Worm (Caenorhabditis elegans) whole organism, L1 larva: ENCODE results near the gene W04B5.5.

ENCODE experiments used
- C04F5.9 ChIP-seq: sonication (generic microtip); optimal IDR thresholded peaks from 2 replicates; lab custom pipeline; 2016; ENCODE audit warnings: missing genetic modification characterization, missing compliant biosample characterization
- C16A3.4 ChIP-seq: fragments of 150-350 bp; optimal IDR thresholded peaks from 2 replicates; lab custom pipeline; 2014; ENCODE audit warnings: missing biosample characterization, missing genetic modification characterization
- F16B12.6 ChIP-seq: fragments of 150-350 bp; optimal IDR thresholded peaks from 2 replicates; lab custom pipeline; 2014; ENCODE audit warnings: missing biosample characterization, missing genetic modification characterization
- Y116A8C.19 ChIP-seq: sonication (generic microtip); optimal IDR thresholded peaks from 2 replicates; lab custom pipeline; 2016; ENCODE audit warnings: missing compliant biosample characterization, missing genetic modification characterization, borderline replicate concordance
- alr-1 ChIP-seq: fragments of 200-800 bp; sonication (Bioruptor generic); optimal IDR thresholded peaks from 2 replicates; lab custom pipeline; 2018; ENCODE audit warnings: borderline replicate concordance, mild to moderate bottlenecking, missing genetic modification characterization, missing compliant biosample characterization
- aly-2 ChIP-seq: fragments of 150-350 bp; optimal IDR thresholded peaks from 2 replicates; lab custom pipeline; 2014; ENCODE audit warnings: missing biosample characterization, missing genetic modification characterization
- blmp-1 ChIP-seq: fragments of 150-350 bp; optimal IDR thresholded peaks from 2 replicates; lab custom pipeline; 2014; ENCODE audit warnings: missing biosample characterization, missing genetic modification characterization
- ceh-82 ChIP-seq, 3 experiments: fragments of 150-350 bp in 1 of 3; sonication (generic microtip) in 2 of 3; optimal IDR thresholded peaks; 2 replicates each; lab custom pipeline; 2014 to 2017; ENCODE audit warnings: missing biosample characterization in 3 of 3, missing genetic modification characterization in 3 of 3
- ceh-90 ChIP-seq: sonication (generic microtip); optimal IDR thresholded peaks from 2 replicates; lab custom pipeline; 2016; ENCODE audit warnings: missing genetic modification characterization, missing compliant biosample characterization
- dsc-1 ChIP-seq: sonication (generic microtip); optimal IDR thresholded peaks from 2 replicates; lab custom pipeline; 2016; ENCODE audit warnings: mild to moderate bottlenecking, missing genetic modification characterization, missing compliant biosample characterization
- efl-1 ChIP-seq, 4 experiments: fragments of 150-350 bp; optimal IDR thresholded peaks in 3 of 4; peaks in 1 of 4; 1 replicate in 1 of 4; 2 replicates in 3 of 4; lab custom pipeline; 2014; ENCODE audit warnings: missing biosample characterization in 2 of 4, missing genetic modification characterization in 2 of 4, missing genetic modification reagents in 2 of 4
- egl-13 ChIP-seq: sonication (generic microtip); optimal IDR thresholded peaks from 2 replicates; lab custom pipeline; 2016; ENCODE audit warnings: missing genotype, missing genetic modification reagents, missing genetic modification characterization, missing compliant biosample characterization
- egl-27 ChIP-seq, 2 experiments: fragments of 150-350 bp in 1 of 2; sonication (generic microtip); optimal IDR thresholded peaks; 3 replicates each; lab custom pipeline; 2017 to 2018; ENCODE audit warnings: missing biosample characterization in 2 of 2, missing genetic modification characterization in 2 of 2, missing genetic modification reagents in 2 of 2
- elt-2 ChIP-seq: sonication (generic microtip); optimal IDR thresholded peaks from 2 replicates; lab custom pipeline; 2016; ENCODE audit warnings: missing genetic modification characterization, mild to moderate bottlenecking, inconsistent platforms, missing compliant biosample characterization, missing genetic modification reagents
- ets-5 ChIP-seq: fragments of 200-800 bp; sonication (Bioruptor generic); IDR thresholded peaks from 2 replicates; pipeline ENCODE4 v1.3.6; 2022; ENCODE audit warnings: missing genetic modification characterization, missing compliant biosample characterization
- fkh-10 ChIP-seq: sonication (generic microtip); optimal IDR thresholded peaks from 2 replicates; lab custom pipeline; 2017; ENCODE audit warnings: missing biosample characterization, missing genetic modification reagents, missing genetic modification characterization
- fkh-4 ChIP-seq: sonication (generic microtip); optimal IDR thresholded peaks from 2 replicates; lab custom pipeline; 2016; ENCODE audit warnings: missing compliant biosample characterization, missing genetic modification characterization, borderline replicate concordance
- fkh-8 ChIP-seq: sonication (generic microtip); optimal IDR thresholded peaks from 2 replicates; lab custom pipeline; 2016; ENCODE audit warnings: mild to moderate bottlenecking, missing genetic modification characterization, missing compliant biosample characterization
- fos-1 ChIP-seq: fragments of 150-350 bp; optimal IDR thresholded peaks from 2 replicates; lab custom pipeline; 2014; ENCODE audit warnings: missing biosample characterization, missing genetic modification characterization
- hlh-4 ChIP-seq: sonication (generic microtip); optimal IDR thresholded peaks from 2 replicates; lab custom pipeline; 2016; ENCODE audit warnings: mild to moderate bottlenecking, missing genetic modification characterization, missing compliant biosample characterization
- isw-1 ChIP-seq: fragments of 200-800 bp; sonication (Bioruptor generic); IDR thresholded peaks from 2 replicates; pipeline ENCODE4 v1.3.6; 2022; ENCODE audit warnings: missing genetic modification characterization, missing compliant biosample characterization
- lin-13 ChIP-seq: fragments of 150-350 bp; optimal IDR thresholded peaks from 2 replicates; lab custom pipeline; 2014; ENCODE audit warnings: missing biosample characterization, missing genetic modification reagents, missing genetic modification characterization
- lin-14 ChIP-seq: fragments of 200-800 bp; sonication (Bioruptor generic); optimal IDR thresholded peaks from 2 replicates; lab custom pipeline; 2018; ENCODE audit warnings: mild to moderate bottlenecking, missing genetic modification characterization, moderate library complexity, missing compliant biosample characterization
- lin-15B ChIP-seq: fragments of 150-350 bp; sonication (generic microtip); optimal IDR thresholded peaks from 3 replicates; lab custom pipeline; 2014; ENCODE audit warnings: missing biosample characterization, missing genetic modification characterization
- lin-35 ChIP-seq, 2 experiments: fragments of 150-350 bp; optimal IDR thresholded peaks; 2 replicates each; lab custom pipeline; 2014; ENCODE audit warnings: missing biosample characterization in 2 of 2, missing genetic modification characterization in 2 of 2, missing genetic modification reagents in 2 of 2
- lir-3 ChIP-seq: sonication (generic microtip); optimal IDR thresholded peaks from 2 replicates; lab custom pipeline; 2016; ENCODE audit warnings: mild to moderate bottlenecking, missing genetic modification characterization, moderate library complexity, missing compliant biosample characterization; ENCODE audit not compliant: poor library complexity
- nhr-11 ChIP-seq: fragments of 150-350 bp; optimal IDR thresholded peaks from 2 replicates; lab custom pipeline; 2014; ENCODE audit warnings: missing biosample characterization, missing genetic modification characterization
- nhr-12 ChIP-seq: sonication (generic microtip); optimal IDR thresholded peaks from 2 replicates; lab custom pipeline; 2017; ENCODE audit warnings: missing biosample characterization, missing genetic modification characterization
- nhr-20 ChIP-seq: sonication (generic microtip); optimal IDR thresholded peaks from 2 replicates; lab custom pipeline; 2016; ENCODE audit warnings: mild to moderate bottlenecking, missing genetic modification characterization, missing compliant biosample characterization
- nhr-237 ChIP-seq: fragments of 150-350 bp; optimal IDR thresholded peaks from 2 replicates; lab custom pipeline; 2014; ENCODE audit warnings: missing biosample characterization, missing genetic modification characterization
- nhr-47 ChIP-seq: sonication (generic microtip); optimal IDR thresholded peaks from 2 replicates; lab custom pipeline; 2016; ENCODE audit warnings: mild to moderate bottlenecking, missing genetic modification characterization, moderate library complexity, missing compliant biosample characterization
- nhr-71 ChIP-seq: sonication (generic microtip); optimal IDR thresholded peaks from 2 replicates; lab custom pipeline; 2016; ENCODE audit warnings: mild to moderate bottlenecking, missing genetic modification characterization, moderate library complexity, missing compliant biosample characterization
- nhr-76 ChIP-seq: sonication (generic microtip); optimal IDR thresholded peaks from 2 replicates; lab custom pipeline; 2017; ENCODE audit warnings: missing biosample characterization, missing genetic modification characterization
- nhr-77 ChIP-seq: fragments of 150-350 bp; optimal IDR thresholded peaks from 2 replicates; lab custom pipeline; 2014; ENCODE audit warnings: missing biosample characterization, missing genetic modification characterization
- pag-3 ChIP-seq: sonication (generic microtip); optimal IDR thresholded peaks from 2 replicates; lab custom pipeline; 2017; ENCODE audit warnings: missing genetic modification characterization, mild to moderate bottlenecking, missing compliant biosample characterization, antibody characterized with exemption, borderline replicate concordance; ENCODE audit not compliant: insufficient read depth
- pax-3 ChIP-seq: fragments of 200-800 bp; sonication (Bioruptor generic); optimal IDR thresholded peaks from 2 replicates; lab custom pipeline; 2018; ENCODE audit warnings: mild to moderate bottlenecking, missing genetic modification characterization, moderate library complexity, missing compliant biosample characterization
- skn-1 ChIP-seq: fragments of 150-350 bp; optimal IDR thresholded peaks from 2 replicates; lab custom pipeline; 2014; ENCODE audit warnings: missing biosample characterization, missing genetic modification characterization
- snpc-4 ChIP-seq: fragments of 150-350 bp; optimal IDR thresholded peaks from 2 replicates; lab custom pipeline; 2014; ENCODE audit warnings: missing biosample characterization, missing genetic modification characterization
- sox-4 ChIP-seq: sonication (generic microtip); optimal IDR thresholded peaks from 2 replicates; lab custom pipeline; 2016; ENCODE audit warnings: missing genetic modification characterization, missing compliant biosample characterization
- sptf-1 ChIP-seq: fragments of 150-350 bp; optimal IDR thresholded peaks from 2 replicates; lab custom pipeline; 2014; ENCODE audit warnings: missing biosample characterization, missing genetic modification characterization
- tbx-2 ChIP-seq: sonication (generic microtip); optimal IDR thresholded peaks from 2 replicates; lab custom pipeline; 2016; ENCODE audit warnings: missing genetic modification characterization, missing compliant biosample characterization
- unc-130 ChIP-seq: fragments of 150-350 bp; optimal IDR thresholded peaks from 2 replicates; lab custom pipeline; 2017; ENCODE audit warnings: missing biosample characterization, missing genetic modification characterization, inconsistent platforms
- unc-30 ChIP-seq: sonication (generic microtip); optimal IDR thresholded peaks from 2 replicates; lab custom pipeline; 2017; ENCODE audit warnings: missing biosample characterization, missing genetic modification characterization
- unc-98 ChIP-seq: fragments of 200-800 bp; sonication (Bioruptor generic); IDR thresholded peaks from 2 replicates; pipeline ENCODE4 v1.3.6; 2022; ENCODE audit warnings: missing genetic modification characterization, missing compliant biosample characterization
- vab-15 ChIP-seq: sonication (generic microtip); optimal IDR thresholded peaks from 2 replicates; lab custom pipeline; 2017; ENCODE audit warnings: missing genotype, mild to moderate bottlenecking, missing genetic modification characterization, missing compliant biosample characterization
- zip-4 ChIP-seq: fragments of 200-800 bp; sonication (Bioruptor generic); optimal IDR thresholded peaks from 2 replicates; lab custom pipeline; 2018; ENCODE audit warnings: mild to moderate bottlenecking, missing genetic modification characterization, moderate library complexity, missing compliant biosample characterization
- ztf-11 ChIP-seq, 2 experiments: sonication (generic microtip); optimal IDR thresholded peaks; 2 replicates each; lab custom pipeline; 2016 to 2017; ENCODE audit warnings: missing genetic modification characterization in 2 of 2, missing biosample characterization in 1 of 2, missing compliant biosample characterization in 1 of 2

W04B5.5 gene

DNA sequence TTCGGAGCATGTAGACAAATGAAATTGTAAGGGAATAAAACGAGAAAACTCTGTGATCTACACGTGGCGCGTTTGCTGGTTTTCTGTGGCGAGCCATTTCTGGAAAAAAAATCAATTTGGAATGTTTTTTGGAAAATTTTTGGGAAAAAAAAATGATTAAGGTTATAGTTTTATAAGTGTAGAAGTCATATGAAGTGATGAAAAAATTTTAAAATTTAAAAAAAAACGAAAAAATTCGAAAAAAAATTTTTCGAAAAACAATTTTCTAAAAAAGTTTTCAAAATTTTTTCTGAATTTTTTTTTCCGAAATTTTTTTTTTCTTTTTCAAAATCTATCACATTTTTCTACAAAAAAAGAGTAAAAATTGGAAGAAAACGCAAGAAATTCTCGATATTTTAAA is 31.5 kb downstream of the W04B5.5 start, which contains the start of gene H14E04.3:
TSS of gene H14E04.3 (minus strand) at position 101 of the 400 bp plus-strand sequence.
- TF ChIP-seq sox-4 (no peak), nhr-71 (tag; lab: Kevin White, UChicago) (no peak), tbx-2 (tag; lab: Kevin White, UChicago) (no peak), pag-3 (tag; lab: Kevin White, UChicago) (no peak), snpc-4 (no peak), fkh-10 (GFP tag; lab: Kevin White, UChicago) (no peak), unc-30 (tag; lab: Kevin White, UChicago) (no peak), zip-4 (GFP tag; lab: Kevin White, UChicago) (no peak), nhr-11 (tag; lab: Kevin White, UChicago) (no peak), nhr-76 (tag; lab: Kevin White, UChicago) (no peak), egl-13 (tag; lab: Kevin White, UChicago) (no peak), F16B12.6 (tag; lab: Kevin White, UChicago) (no peak)

DNA sequence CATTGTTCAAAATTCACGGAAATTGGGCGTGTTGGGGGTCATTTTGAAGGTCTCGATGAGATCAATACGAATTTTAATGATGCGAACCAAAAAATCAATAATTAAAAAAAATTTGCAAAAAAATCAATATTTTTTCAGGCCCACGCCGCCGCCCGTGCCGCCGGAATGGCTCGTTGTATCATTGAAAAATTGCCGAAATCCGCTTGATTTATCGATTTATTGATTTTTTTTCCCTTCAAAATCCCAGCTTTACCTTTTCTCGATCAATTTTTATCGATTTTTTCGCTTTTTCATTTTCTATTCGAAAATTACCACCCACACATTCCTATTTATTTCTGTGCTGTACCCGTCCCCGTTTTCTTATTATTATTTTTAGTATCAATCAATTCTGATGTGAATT is 33.6 kb downstream of the W04B5.5 start:
- TF ChIP-seq nhr-47 (tag; lab: Kevin White, UChicago) (no peak), nhr-237 (tag; lab: Kevin White, UChicago) (no peak), fkh-10 (GFP tag; lab: Kevin White, UChicago) (no peak), lin-35 (GFP tag; optimal IDR thresholded peaks at IDR 0.05; lab: Kevin White, UChicago) (no peak), ceh-82 (tag; optimal IDR thresholded peaks at IDR 0.05; lab: Kevin White, UChicago) (no peak), ztf-11 (tag; optimal IDR thresholded peaks at IDR 0.05; lab: Kevin White, UChicago) (no peak), pax-3 (tag; lab: Kevin White, UChicago) (no peak), sox-4 (no peak), unc-98 (GFP tag; lab: Robert Waterston, UW) (no peak), egl-27 (tag; optimal IDR thresholded peaks at IDR 0.05; lab: Kevin White, UChicago) (no peak), efl-1 (optimal IDR thresholded peaks at IDR 0.05; lab: Kevin White, UChicago) (no peak), efl-1 (GFP tag; optimal IDR thresholded peaks at IDR 0.05 in 1 of 2; lab: Kevin White, UChicago) (no peak), C16A3.4 (tag; lab: Kevin White, UChicago) (no peak), ceh-90 (tag; lab: Kevin White, UChicago) (no peak)
- TF ChIP-seq, all 84 proteins: peak for 0

DNA sequence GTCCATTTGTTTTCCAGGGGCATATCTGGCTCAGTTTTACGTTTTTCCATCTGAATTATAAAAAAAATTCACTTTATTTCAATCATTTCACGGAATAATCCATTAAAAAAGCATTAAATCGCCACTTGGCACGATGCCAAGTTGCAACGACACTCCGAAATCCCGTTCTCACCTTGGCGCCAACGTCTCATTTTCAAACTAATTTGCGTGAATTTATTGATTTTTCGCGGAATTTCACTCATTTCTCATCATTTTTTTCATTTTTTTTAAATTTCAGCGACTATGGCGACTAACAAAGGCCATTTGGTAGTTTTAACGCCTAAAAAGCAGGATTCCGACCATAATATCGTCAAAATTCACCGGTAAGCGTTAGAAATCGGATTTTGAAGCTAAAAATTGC is 42.1 kb downstream of the W04B5.5 start, which contains the start of gene H14E04.2:
TSS of gene H14E04.2 (plus strand) at position 276 of the 400 bp plus-strand sequence.
- TF ChIP-seq pax-3 (tag; lab: Kevin White, UChicago) = peak; percentile 73
- TF ChIP-seq fkh-8 (tag; lab: Kevin White, UChicago) = peak; percentile 60
- peak; percentile 27 for TF ChIP-seq fkh-10 (GFP tag; lab: Kevin White, UChicago)
- TF ChIP-seq nhr-20 (tag; lab: Kevin White, UChicago) = peak; percentile 79
- TF ChIP-seq hlh-4 (tag; lab: Kevin White, UChicago) = no peak
- peak; percentile 86 for TF ChIP-seq dsc-1 (tag; lab: Kevin White, UChicago)
- peak; percentile 19 for TF ChIP-seq elt-2 (tag; lab: Kevin White, UChicago)
- no peak for TF ChIP-seq Y116A8C.19 (tag; lab: Kevin White, UChicago)
- TF ChIP-seq lir-3 (tag; lab: Kevin White, UChicago) = no peak
- peak; percentile 75 for TF ChIP-seq vab-15 (tag; lab: Kevin White, UChicago)
- TF ChIP-seq alr-1 = no peak
- TF ChIP-seq nhr-76 (tag; lab: Kevin White, UChicago) = no peak
- no peak for TF ChIP-seq C04F5.9 (tag; lab: Kevin White, UChicago)
- peak; percentile 57 for TF ChIP-seq nhr-77 (tag; lab: Kevin White, UChicago)
- TF ChIP-seq lin-13 = peak; percentile 80
- TF ChIP-seq nhr-47 (tag; lab: Kevin White, UChicago) = peak; percentile 87
- TF ChIP-seq nhr-12 (tag; lab: Kevin White, UChicago) = no peak
- peak; percentile 20 for TF ChIP-seq snpc-4
- TF ChIP-seq fkh-4 (tag; lab: Kevin White, UChicago) = peak; percentile 23
- peak; percentile 77 for TF ChIP-seq lin-15B
- TF ChIP-seq ceh-82 (tag; optimal IDR thresholded peaks at IDR 0.05; lab: Kevin White, UChicago) = peak; percentile 78 to 84 (median 83)
- no peak for TF ChIP-seq ets-5 (GFP tag; lab: Robert Waterston, UW)
- no peak for TF ChIP-seq aly-2
- TF ChIP-seq fos-1 (tag; lab: Kevin White, UChicago) = peak; percentile 47
- peak; percentile 63 for TF ChIP-seq isw-1 (GFP tag; lab: Robert Waterston, UW)
- TF ChIP-seq egl-27 (tag; optimal IDR thresholded peaks at IDR 0.05; lab: Kevin White, UChicago) = no peak
- peak; percentile 58 for TF ChIP-seq skn-1 (tag; lab: Kevin White, UChicago)
- TF ChIP-seq unc-130 (tag; lab: Kevin White, UChicago) = peak; percentile 94
- TF ChIP-seq blmp-1 (tag; lab: Kevin White, UChicago) = peak; percentile 82
- TF ChIP-seq lin-14 = peak; percentile 85
- TF ChIP-seq sptf-1 = no peak
- peak; percentile 95 to 97 for TF ChIP-seq lin-35 (GFP tag; optimal IDR thresholded peaks at IDR 0.05; lab: Kevin White, UChicago)
- TF ChIP-seq nhr-71 (tag; lab: Kevin White, UChicago) = peak; percentile 87
